Fruit fly (Drosophila melanogaster): ENCODE results near the gene Bap111.

dm6 chrX:9159736-9160135 lies 10.6 kb downstream of the Bap111 start, which contains the start of gene NdufA3:
- TF ChIP-seq CTCF (optimal IDR thresholded peaks at IDR 0.05) (no peak), CG8478 (optimal IDR thresholded peaks at IDR 0.05) (no peak)

Measured in S2 (cell line).